Worm (Caenorhabditis elegans) whole organism, young adult: ENCODE data around the gene fbxb-49.

Experiments used
- C17E4.6 ChIP-seq: fragments of 200-800 bp; sonication (Bioruptor generic); IDR thresholded peaks from 2 replicates; pipeline ENCODE4 v1.3.6; 2022; ENCODE audit warnings: missing genetic modification reagents, missing genetic modification characterization, missing compliant biosample characterization
- F10E7.11 ChIP-seq: sonication (generic microtip); optimal IDR thresholded peaks from 2 replicates; lab custom pipeline; 2017; ENCODE audit warnings: mild to moderate bottlenecking, missing genetic modification characterization, moderate library complexity, missing compliant biosample characterization
- F33H1.4 ChIP-seq: fragments of 200-800 bp; sonication (Bioruptor generic); IDR thresholded peaks from 2 replicates; pipeline ENCODE4 v1.3.6; 2022; ENCODE audit warnings: missing genetic modification reagents, missing genetic modification characterization, missing compliant biosample characterization
- F39B2.1 ChIP-seq: fragments of 200-800 bp; sonication (Bioruptor generic); IDR thresholded peaks from 2 replicates; pipeline ENCODE4 v1.3.6; 2022; ENCODE audit warnings: missing genetic modification reagents, missing genetic modification characterization, missing compliant biosample characterization
- F57C9.4 ChIP-seq: sonication (generic microtip); optimal IDR thresholded peaks from 2 replicates; lab custom pipeline; 2017; ENCODE audit warnings: mild to moderate bottlenecking, missing genetic modification characterization, missing compliant biosample characterization
- K11D2.4 ChIP-seq: fragments of 200-800 bp; sonication (Bioruptor generic); IDR thresholded peaks from 2 replicates; pipeline ENCODE4 v1.3.6; 2022; ENCODE audit warnings: missing genetic modification reagents, missing genetic modification characterization, missing compliant biosample characterization
- K12H6.12 ChIP-seq: fragments of 200-800 bp; sonication (Bioruptor generic); optimal IDR thresholded peaks from 2 replicates; lab custom pipeline; 2018; ENCODE audit warnings: mild to moderate bottlenecking, missing genetic modification characterization, missing compliant biosample characterization
- Y56A3A.18 ChIP-seq: fragments of 200-800 bp; sonication (Bioruptor generic); IDR thresholded peaks from 2 replicates; pipeline ENCODE4 v1.3.6; 2022; ENCODE audit warnings: missing genetic modification reagents, missing genetic modification characterization, missing compliant biosample characterization
- Y67H2A.10 ChIP-seq: fragments of 200-800 bp; sonication (Bioruptor generic); conservative IDR thresholded peaks from 2 replicates; pipeline ENCODE4 v1.3.6; 2022; ENCODE audit warnings: missing genetic modification reagents, missing genetic modification characterization, missing compliant biosample characterization
- Y95B8A.8 ChIP-seq: fragments of 200-800 bp; sonication (Bioruptor generic); IDR thresholded peaks from 2 replicates; pipeline ENCODE4 v1.3.6; 2022; ENCODE audit warnings: missing genetic modification reagents, missing genetic modification characterization, missing compliant biosample characterization
- ZK185.1 ChIP-seq: sonication (generic microtip); optimal IDR thresholded peaks from 2 replicates; lab custom pipeline; 2016; ENCODE audit warnings: mild to moderate bottlenecking, missing genetic modification characterization, missing compliant biosample characterization; ENCODE audit not compliant: poor library complexity, severe bottlenecking
- akir-1 ChIP-seq: fragments of 200-800 bp; sonication (Bioruptor generic); optimal IDR thresholded peaks from 2 replicates; lab custom pipeline; 2018; ENCODE audit warnings: mild to moderate bottlenecking, missing genetic modification characterization, moderate library complexity, missing compliant biosample characterization
- aptf-2 ChIP-seq: fragments of 200-800 bp; sonication (Bioruptor generic); conservative IDR thresholded peaks from 2 replicates; pipeline ENCODE4 v1.3.6; 2022; ENCODE audit warnings: missing genetic modification reagents, missing genetic modification characterization, missing compliant biosample characterization
- attf-3 ChIP-seq: fragments of 200-800 bp; sonication (Bioruptor generic); conservative IDR thresholded peaks from 2 replicates; pipeline ENCODE4 v1.3.6; 2022; ENCODE audit warnings: missing genetic modification reagents, missing genetic modification characterization, missing compliant biosample characterization
- attf-5 ChIP-seq: fragments of 200-800 bp; sonication (Bioruptor generic); optimal IDR thresholded peaks from 2 replicates; lab custom pipeline; 2018; ENCODE audit warnings: mild to moderate bottlenecking, missing genetic modification characterization, missing compliant biosample characterization
- attf-6 ChIP-seq: fragments of 200-800 bp; sonication (Bioruptor generic); IDR thresholded peaks from 2 replicates; pipeline ENCODE4 v1.3.6; 2022; ENCODE audit warnings: missing genetic modification reagents, missing genetic modification characterization, missing compliant biosample characterization
- bed-1 ChIP-seq: fragments of 200-800 bp; sonication (Bioruptor generic); IDR thresholded peaks from 2 replicates; pipeline ENCODE4 v1.3.6; 2022; ENCODE audit warnings: missing genetic modification reagents, missing genetic modification characterization, missing compliant biosample characterization
- ceh-27 ChIP-seq: fragments of 200-800 bp; sonication (Bioruptor generic); optimal IDR thresholded peaks from 2 replicates; lab custom pipeline; 2018; ENCODE audit warnings: mild to moderate bottlenecking, missing genetic modification characterization, moderate library complexity, missing compliant biosample characterization
- ceh-40 ChIP-seq: fragments of 200-800 bp; sonication (Bioruptor generic); IDR thresholded peaks from 2 replicates; pipeline ENCODE4 v1.3.6; 2022; ENCODE audit warnings: missing genetic modification characterization, missing compliant biosample characterization
- die-1 ChIP-seq: sonication (generic microtip); optimal IDR thresholded peaks from 2 replicates; lab custom pipeline; 2016; ENCODE audit warnings: missing genotype, mild to moderate bottlenecking, missing genetic modification characterization, missing compliant biosample characterization
- gei-17 ChIP-seq: fragments of 200-800 bp; sonication (Bioruptor generic); optimal IDR thresholded peaks from 2 replicates; lab custom pipeline; 2018; ENCODE audit warnings: mild to moderate bottlenecking, missing genetic modification characterization, missing compliant biosample characterization
- him-1 ChIP-seq: sonication (generic microtip); optimal IDR thresholded peaks from 2 replicates; lab custom pipeline; 2016; ENCODE audit warnings: missing genotype, missing genetic modification reagents, missing genetic modification characterization, missing compliant biosample characterization
- hlh-12 ChIP-seq: sonication (generic microtip); optimal IDR thresholded peaks from 2 replicates; lab custom pipeline; 2016; ENCODE audit warnings: missing genetic modification characterization, missing compliant biosample characterization
- hmg-20 ChIP-seq: fragments of 200-800 bp; sonication (Bioruptor generic); IDR thresholded peaks from 2 replicates; pipeline ENCODE4 v1.3.6; 2022; ENCODE audit warnings: missing genetic modification reagents, missing genetic modification characterization, missing compliant biosample characterization
- hsf-1 ChIP-seq: fragments of 200-800 bp; sonication (Bioruptor generic); IDR thresholded peaks from 2 replicates; pipeline ENCODE4 v1.3.6; 2022; ENCODE audit warnings: missing genetic modification reagents, missing genetic modification characterization, missing compliant biosample characterization
- lag-1 ChIP-seq: fragments of 200-800 bp; sonication (Bioruptor generic); IDR thresholded peaks from 2 replicates; pipeline ENCODE4 v1.3.6; 2022; ENCODE audit warnings: missing genetic modification reagents, missing genetic modification characterization, missing compliant biosample characterization
- let-526 ChIP-seq: fragments of 200-800 bp; sonication (Bioruptor generic); IDR thresholded peaks from 2 replicates; pipeline ENCODE4 v1.3.6; 2022; ENCODE audit warnings: missing genetic modification reagents, missing genetic modification characterization, missing compliant biosample characterization
- lin-26 ChIP-seq: fragments of 200-800 bp; sonication (Bioruptor generic); IDR thresholded peaks from 2 replicates; pipeline ENCODE4 v1.3.6; 2022; ENCODE audit warnings: missing genetic modification reagents, missing genetic modification characterization, missing compliant biosample characterization
- lsl-1 ChIP-seq: fragments of 200-800 bp; sonication (Bioruptor generic); optimal IDR thresholded peaks from 2 replicates; lab custom pipeline; 2018; ENCODE audit warnings: mild to moderate bottlenecking, missing genetic modification characterization, moderate library complexity, missing compliant biosample characterization
- madf-10 ChIP-seq: sonication (generic microtip); optimal IDR thresholded peaks from 2 replicates; lab custom pipeline; 2016; ENCODE audit warnings: mild to moderate bottlenecking, missing genetic modification characterization, missing compliant biosample characterization
- nfya-1 ChIP-seq: sonication (generic microtip); optimal IDR thresholded peaks from 2 replicates; lab custom pipeline; 2017; ENCODE audit warnings: antibody characterized with exemption, missing compliant biosample characterization, missing genetic modification characterization, borderline replicate concordance; ENCODE audit not compliant: insufficient read depth
- nfyb-1 ChIP-seq: fragments of 200-800 bp; sonication (Bioruptor generic); IDR thresholded peaks from 2 replicates; pipeline ENCODE4 v1.3.6; 2022; ENCODE audit warnings: missing genetic modification reagents, missing genetic modification characterization, missing compliant biosample characterization
- pbrm-1 ChIP-seq: fragments of 200-800 bp; sonication (Bioruptor generic); IDR thresholded peaks from 2 replicates; pipeline ENCODE4 v1.3.6; 2022; ENCODE audit warnings: missing genetic modification reagents, missing genetic modification characterization, missing compliant biosample characterization
- rpc-1 ChIP-seq, 2 experiments: fragments of 150-350 bp in 1 of 2; sonication (generic microtip) in 1 of 2; optimal IDR thresholded peaks; 2 replicates each; lab custom pipeline; 2014 to 2018; ENCODE audit warnings: missing biosample characterization in 1 of 2, missing genetic modification characterization in 1 of 2, missing genetic modification reagents in 1 of 2, missing genotype in 1 of 2
- sea-2 ChIP-seq: fragments of 200-800 bp; sonication (Bioruptor generic); IDR thresholded peaks from 2 replicates; pipeline ENCODE4 v1.3.6; 2022; ENCODE audit warnings: missing genetic modification characterization, missing compliant biosample characterization
- snpc-1.1 ChIP-seq: sonication (generic microtip); optimal IDR thresholded peaks from 2 replicates; lab custom pipeline; 2017; ENCODE audit warnings: missing genetic modification characterization, mild to moderate bottlenecking, missing compliant biosample characterization, antibody characterized with exemption, moderate library complexity, missing genotype, missing genetic modification reagents; ENCODE audit not compliant: insufficient read depth
- snpc-4 ChIP-seq, 5 experiments: fragments of 150-350 bp in 1 of 5; sonication (generic microtip) in 4 of 5; optimal IDR thresholded peaks; 2 replicates each; lab custom pipeline; 2014 to 2018; ENCODE audit warnings: missing genetic modification characterization in 5 of 5, missing biosample characterization in 3 of 5, antibody characterized with exemption in 2 of 5, mild to moderate bottlenecking in 2 of 5, missing compliant biosample characterization in 2 of 5, missing genotype in 2 of 5, moderate library complexity in 2 of 5, missing genetic modification reagents in 1 of 5
- somi-1 ChIP-seq: fragments of 200-800 bp; sonication (Bioruptor generic); optimal IDR thresholded peaks from 2 replicates; lab custom pipeline; 2018; ENCODE audit warnings: mild to moderate bottlenecking, missing genetic modification characterization, missing compliant biosample characterization
- sptf-2 ChIP-seq: fragments of 200-800 bp; sonication (Bioruptor generic); optimal IDR thresholded peaks from 2 replicates; lab custom pipeline; 2018; ENCODE audit warnings: mild to moderate bottlenecking, missing genetic modification characterization, missing compliant biosample characterization
- tbx-9 ChIP-seq: sonication (generic microtip); optimal IDR thresholded peaks from 2 replicates; lab custom pipeline; 2016; ENCODE audit warnings: borderline replicate concordance, missing genetic modification characterization, inconsistent platforms, missing compliant biosample characterization
- xnd-1 ChIP-seq: sonication (generic microtip); optimal IDR thresholded peaks from 2 replicates; lab custom pipeline; 2016; ENCODE audit warnings: missing genotype, missing genetic modification reagents, missing genetic modification characterization, missing compliant biosample characterization
- zim-3 ChIP-seq: sonication (generic microtip); optimal IDR thresholded peaks from 2 replicates; lab custom pipeline; 2017; ENCODE audit warnings: mild to moderate bottlenecking, missing genetic modification characterization, moderate library complexity, missing compliant biosample characterization
- ztf-3 ChIP-seq: fragments of 200-800 bp; sonication (Bioruptor generic); optimal IDR thresholded peaks from 2 replicates; lab custom pipeline; 2018; ENCODE audit warnings: mild to moderate bottlenecking, missing genetic modification characterization, missing compliant biosample characterization
- ztf-6 ChIP-seq: fragments of 200-800 bp; sonication (Bioruptor generic); IDR thresholded peaks from 2 replicates; pipeline ENCODE4 v1.3.6; 2022; ENCODE audit warnings: missing genetic modification reagents, missing genetic modification characterization, missing compliant biosample characterization

fbxb-49 gene

DNA sequence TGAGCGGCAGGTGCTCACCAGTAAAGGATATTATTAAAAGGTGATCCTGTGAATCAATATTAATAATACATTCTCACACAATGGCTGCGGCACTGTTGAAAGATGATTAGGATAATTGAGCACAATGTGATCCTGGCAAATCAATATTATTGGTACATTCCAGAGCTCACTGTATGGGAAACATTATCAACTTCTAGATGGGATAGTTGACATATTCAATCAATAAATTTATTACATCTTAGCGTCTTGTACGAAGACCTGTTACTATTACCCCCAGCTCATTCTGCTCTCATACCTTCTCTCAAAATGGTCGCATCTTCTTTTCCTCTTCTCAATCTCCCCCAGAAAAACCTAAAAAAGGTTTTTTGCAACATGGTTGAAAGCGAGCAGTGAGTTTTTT, at the start of gene fbxb-49:
fbxb-49 (plus strand) TSS at position 301 of the 400 bp plus-strand sequence.
- TF ChIP-seq ztf-6 (GFP tag; lab: Robert Waterston, UW) (no peak), akir-1 (no peak), C17E4.6 (no peak), pbrm-1 (GFP tag; lab: Robert Waterston, UW) (no peak), nfyb-1 (no peak), attf-6 (GFP tag; lab: Robert Waterston, UW) (no peak), zim-3 (tag; lab: Kevin White, UChicago) (no peak), sea-2 (GFP tag; lab: Robert Waterston, UW) (no peak), F39B2.1 (GFP tag; lab: Robert Waterston, UW) (no peak), Y95B8A.8 (no peak), bed-1 (GFP tag; lab: Robert Waterston, UW) (no peak), hmg-20 (GFP tag; lab: Robert Waterston, UW) (no peak), snpc-4 (GFP tag; optimal IDR thresholded peaks at IDR 0.05; lab: Kevin White, UChicago) (no peak), snpc-4 (tag; optimal IDR thresholded peaks at IDR 0.05; lab: Kevin White, UChicago) (no peak)

DNA sequence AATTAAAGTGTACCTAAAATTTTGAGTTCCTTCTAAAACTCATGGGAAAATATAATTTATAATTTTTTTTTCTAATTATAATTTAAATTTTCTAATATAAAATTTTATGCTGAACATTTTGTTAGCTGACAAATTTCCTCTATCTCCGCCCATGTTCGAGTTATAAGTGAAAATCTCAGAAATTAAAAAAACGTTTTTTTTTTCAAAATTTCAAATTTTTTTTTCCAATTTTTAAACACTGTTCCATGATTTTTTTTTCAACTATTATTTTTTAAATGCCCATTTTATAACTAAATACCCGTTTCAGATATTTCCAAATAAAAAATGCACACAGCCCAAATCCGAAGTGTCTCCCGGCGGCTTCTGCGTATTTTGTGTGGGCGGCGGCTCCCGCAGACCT, 49.4 kb upstream of the fbxb-49 start, which contains the start of gene Y51H7BR.8:
Y51H7BR.8 (plus strand) TSS at position 301 of the 400 bp plus-strand sequence.
- TF ChIP-seq F33H1.4 = no peak
- no peak for TF ChIP-seq rpc-1 (optimal IDR thresholded peaks at IDR 0.05; lab: Kevin White, UChicago)
- no peak for TF ChIP-seq rpc-1 (tag; optimal IDR thresholded peaks at IDR 0.05; lab: Kevin White, UChicago)
- TF ChIP-seq F57C9.4 = no peak
- no peak for TF ChIP-seq attf-5 (GFP tag; lab: Kevin White, UChicago)
- no peak for TF ChIP-seq gei-17 (GFP tag; lab: Kevin White, UChicago)
- TF ChIP-seq Y67H2A.10 (GFP tag; lab: Robert Waterston, UW) = no peak
- no peak for TF ChIP-seq ceh-40 (GFP tag; lab: Robert Waterston, UW)
- no peak for TF ChIP-seq madf-10 (tag; lab: Kevin White, UChicago)
- no peak for TF ChIP-seq attf-3

- TF ChIP-seq zim-3 (tag; lab: Kevin White, UChicago) = no peak
- TF ChIP-seq hlh-12 (tag; lab: Kevin White, UChicago) = no peak
- TF ChIP-seq K11D2.4 (GFP tag; lab: Robert Waterston, UW) = 0 out of 2 replicates have a peak, but pooled peaks have one; percentile 23
- TF ChIP-seq attf-3 = 0 out of 2 replicates have a peak, but pooled peaks have one; percentile 32
- no peak for TF ChIP-seq xnd-1 (tag; lab: Kevin White, UChicago)
- no peak for TF ChIP-seq hsf-1 (GFP tag; lab: Robert Waterston, UW)
- no peak for TF ChIP-seq ztf-3 (GFP tag; lab: Kevin White, UChicago)
- no peak for TF ChIP-seq lag-1 (GFP tag; lab: Robert Waterston, UW)
- TF ChIP-seq him-1 (tag; lab: Kevin White, UChicago) = peak; percentile 44
- peak; percentile 26 for TF ChIP-seq ceh-27 (GFP tag; lab: Kevin White, UChicago)
- TF ChIP-seq rpc-1 (optimal IDR thresholded peaks at IDR 0.05; lab: Kevin White, UChicago) = peak; percentile 60
- peak; percentile 73 for TF ChIP-seq rpc-1 (tag; optimal IDR thresholded peaks at IDR 0.05; lab: Kevin White, UChicago)
- no peak for TF ChIP-seq tbx-9 (tag; lab: Kevin White, UChicago)
- TF ChIP-seq lsl-1 (GFP tag; lab: Kevin White, UChicago) = no peak
- no peak for TF ChIP-seq Y56A3A.18 (GFP tag; lab: Robert Waterston, UW)
- TF ChIP-seq snpc-1.1 (tag; lab: Kevin White, UChicago) = no peak
- no peak for TF ChIP-seq nfya-1
- peak; percentile 21 for TF ChIP-seq K12H6.12
- TF ChIP-seq sptf-2 (GFP tag; lab: Kevin White, UChicago) = no peak
- no peak for TF ChIP-seq somi-1
- no peak for TF ChIP-seq gei-17 (GFP tag; lab: Kevin White, UChicago)
- TF ChIP-seq nfyb-1 = no peak
- TF ChIP-seq die-1 (tag; lab: Kevin White, UChicago) = peak; percentile 26
- TF ChIP-seq aptf-2 (GFP tag; lab: Robert Waterston, UW) = no peak
- no peak for TF ChIP-seq let-526 (GFP tag; lab: Robert Waterston, UW)
- TF ChIP-seq Y67H2A.10 (GFP tag; lab: Robert Waterston, UW) = no peak
- TF ChIP-seq F10E7.11 = no peak
- TF ChIP-seq lin-26 = no peak
- no peak for TF ChIP-seq F57C9.4
- peak; percentile 15 for TF ChIP-seq ZK185.1 (tag; lab: Kevin White, UChicago)
These were observed 48.4 kb upstream of the fbxb-49 start for ce11 chrII:1519867-1520266.
